Worm (Caenorhabditis elegans): Measurements from ENCODE around the gene lgc-10.

ce11 chrIV:6419031-6419582, 38.3 kb downstream of the lgc-10 start, which contains the start of the genes Y73B6BL.23 and htp-2:
- no peak for TF ChIP-seq ttx-3 (tag; optimal IDR thresholded peaks at IDR 0.05)
- no peak for TF ChIP-seq sdc-2 (tag; optimal IDR thresholded peaks at IDR 0.05)
- TF ChIP-seq ama-1 (optimal IDR thresholded peaks at IDR 0.05) = no peak
- TF ChIP-seq tbx-2 (tag; optimal IDR thresholded peaks at IDR 0.05) = no peak
- TF ChIP-seq C38D4.7 (GFP tag; optimal IDR thresholded peaks at IDR 0.05) = no peak
- TF ChIP-seq fkh-6 (tag; optimal IDR thresholded peaks at IDR 0.05) = no peak
- TF ChIP-seq pha-4 (tag; optimal IDR thresholded peaks at IDR 0.05) = no peak
- TF ChIP-seq ceh-22 (tag; optimal IDR thresholded peaks at IDR 0.05) = no peak
- no peak for TF ChIP-seq hlh-30 (tag; optimal IDR thresholded peaks at IDR 0.05; ENCODE audit: insufficient read depth)
- no peak for TF ChIP-seq fkh-10 (GFP tag; optimal IDR thresholded peaks at IDR 0.05)
- no peak for TF ChIP-seq tbx-7 (tag; optimal IDR thresholded peaks at IDR 0.05)

Measured in whole organism, late embryonic.